Worm (Caenorhabditis elegans): Measurements from ENCODE around the gene Y66H1A.8.

Gene Y66H1A.8

DNA sequence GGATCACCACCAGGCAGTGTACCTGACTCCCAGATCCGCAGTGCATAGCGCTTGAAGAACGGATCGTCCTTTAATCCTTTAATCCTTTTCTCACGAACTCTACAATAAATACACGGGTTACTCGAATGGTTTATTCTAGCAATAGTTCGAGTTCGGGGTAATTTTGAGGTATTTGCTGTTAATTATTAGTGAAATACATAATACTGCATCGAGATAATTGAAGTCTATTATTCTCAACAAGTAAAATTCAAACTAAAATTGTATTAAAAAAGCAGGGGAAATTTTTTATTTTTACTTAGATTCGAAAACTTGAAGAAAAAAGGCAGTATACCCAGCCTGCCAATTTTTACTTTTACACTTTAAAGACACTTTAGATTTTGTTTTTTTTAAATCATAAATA lies 44.8 kb downstream of the Y66H1A.8 start, which contains the start of gene kgb-1:
kgb-1 (minus strand) TSS at position 101 of the 400 bp plus-strand sequence.
- TF ChIP-seq snpc-4 (tag; optimal IDR thresholded peaks at IDR 0.05) (no peak), egl-27 (tag; optimal IDR thresholded peaks at IDR 0.05) (no peak), dmd-4 (tag; optimal IDR thresholded peaks at IDR 0.05) (no peak), crh-2 (tag; optimal IDR thresholded peaks at IDR 0.05) (no peak), sem-4 (tag; optimal IDR thresholded peaks at IDR 0.05) (no peak), fos-1 (tag; optimal IDR thresholded peaks at IDR 0.05) (no peak), zag-1 (tag; optimal IDR thresholded peaks at IDR 0.05) (no peak), R02D3.7 (tag; optimal IDR thresholded peaks at IDR 0.05) (no peak), nhr-237 (tag; optimal IDR thresholded peaks at IDR 0.05) (no peak), nhr-12 (tag; optimal IDR thresholded peaks at IDR 0.05) (no peak), elt-1 (tag; optimal IDR thresholded peaks at IDR 0.05) (no peak), ztf-1 (GFP tag; conservative IDR thresholded peaks at IDR 0.05) (no peak), lin-11 (tag; optimal IDR thresholded peaks at IDR 0.05) (no peak), lin-13 (GFP tag; optimal IDR thresholded peaks at IDR 0.05) (no peak)

DNA sequence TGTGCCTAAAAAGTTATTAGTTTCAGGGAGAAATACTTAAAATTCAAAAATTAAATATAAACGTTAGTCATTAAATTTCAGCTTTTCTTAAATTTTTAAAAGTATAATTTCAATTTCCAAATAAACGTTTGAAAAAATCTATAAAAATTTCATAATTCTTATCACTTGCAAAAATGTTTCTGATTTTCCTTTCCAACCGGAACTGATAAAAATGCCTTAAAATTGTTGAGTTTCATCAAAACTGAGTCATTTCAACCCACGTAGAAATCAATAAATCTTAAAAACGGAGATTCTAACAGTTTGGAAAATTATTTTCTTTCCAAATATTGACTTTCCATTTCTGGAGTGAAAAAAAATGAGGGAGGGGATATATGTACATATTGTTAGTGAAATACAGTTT lies 45.8 kb downstream of the Y66H1A.8 start:
- TF ChIP-seq sem-4 (tag; optimal IDR thresholded peaks at IDR 0.05): no peak
- TF ChIP-seq mdl-1 (tag; optimal IDR thresholded peaks at IDR 0.05): no peak
- no peak for TF ChIP-seq lin-13 (GFP tag; optimal IDR thresholded peaks at IDR 0.05)
- no peak for TF ChIP-seq mbf-1 (tag; optimal IDR thresholded peaks at IDR 0.05)
- TF ChIP-seq fos-1 (tag; optimal IDR thresholded peaks at IDR 0.05): peak; percentile 96

DNA sequence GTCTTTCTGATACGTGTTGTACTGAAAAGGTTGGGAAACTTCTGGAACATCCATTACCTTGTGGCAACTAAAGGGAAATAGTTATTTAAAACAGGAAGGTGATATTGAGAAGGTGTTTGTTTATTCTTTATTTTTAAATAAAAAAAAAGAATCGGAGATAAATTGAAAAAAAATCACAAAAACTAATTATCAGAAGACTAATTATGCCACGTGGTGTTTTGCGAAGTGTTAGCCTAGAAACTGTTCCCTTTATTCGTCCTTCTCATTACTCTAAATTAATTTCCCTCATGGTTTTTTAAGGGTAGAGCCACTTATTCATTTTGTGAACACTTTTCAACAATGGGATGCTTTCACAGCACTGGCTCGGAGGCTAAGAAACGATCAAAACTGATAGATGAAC lies 53.3 kb downstream of the Y66H1A.8 start, which contains the start of gene gpa-4:
gpa-4 (plus strand) TSS at position 301 of the 400 bp plus-strand sequence.
- TF ChIP-seq nhr-6 (tag; optimal IDR thresholded peaks at IDR 0.05) (no peak), peb-1 (tag; optimal IDR thresholded peaks at IDR 0.05) (no peak), ztf-4 (tag; optimal IDR thresholded peaks at IDR 0.05) (no peak), sma-3 (GFP tag; optimal IDR thresholded peaks at IDR 0.05) (no peak), sem-4 (tag; optimal IDR thresholded peaks at IDR 0.05) (no peak), skn-1 (tag; optimal IDR thresholded peaks at IDR 0.05) (no peak), alr-1 (tag; optimal IDR thresholded peaks at IDR 0.05) (no peak), crh-2 (tag; optimal IDR thresholded peaks at IDR 0.05) (no peak), Y55F3AM.14 (GFP tag; optimal IDR thresholded peaks at IDR 0.05) (no peak), mbf-1 (tag; optimal IDR thresholded peaks at IDR 0.05) (no peak), fos-1 (tag; optimal IDR thresholded peaks at IDR 0.05) (no peak), lin-39 (tag; optimal IDR thresholded peaks at IDR 0.05) (no peak)

All from whole organism, L2 larva.